Fruit fly (Drosophila melanogaster) whole organism, prepupa: Measurements from ENCODE around the gene CG12035.

Source experiments
- Blimp-1 ChIP-seq: fragments of 200-800 bp; sonication (Bioruptor generic); optimal IDR thresholded peaks from 3 replicates; lab custom pipeline; 2017; ENCODE audit warnings: missing biosample characterization, missing genetic modification characterization, mild to moderate bottlenecking, moderate library complexity, missing genetic modification reagents
- CG10631 ChIP-seq: fragments of 200-800 bp; sonication (Bioruptor generic); optimal IDR thresholded peaks from 2 replicates; lab custom pipeline; 2016; ENCODE audit warnings: missing biosample characterization, missing genetic modification characterization
- CG10669 ChIP-seq: fragments of 200-800 bp; sonication (Bioruptor generic); optimal IDR thresholded peaks from 3 replicates; lab custom pipeline; 2018; ENCODE audit warnings: missing biosample characterization, mild to moderate bottlenecking, missing genetic modification characterization, moderate library complexity
- CG11294 ChIP-seq: fragments of 200-800 bp; sonication (Bioruptor generic); IDR thresholded peaks from 2 replicates; pipeline ENCODE4 v1.3.6; 2022; ENCODE audit warnings: missing biosample characterization, missing genetic modification characterization
- CG11762 ChIP-seq: fragments of 200-800 bp; sonication (Bioruptor generic); optimal IDR thresholded peaks from 3 replicates; lab custom pipeline; 2016; ENCODE audit warnings: missing biosample characterization, missing genetic modification characterization; ENCODE audit not compliant: insufficient read depth
- CG11902 ChIP-seq: fragments of 200-800 bp; sonication (Bioruptor generic); optimal IDR thresholded peaks from 3 replicates; lab custom pipeline; 2016; ENCODE audit warnings: missing biosample characterization, missing genetic modification characterization
- CG15336 ChIP-seq: fragments of 200-800 bp; sonication (Bioruptor generic); IDR thresholded peaks from 2 replicates; pipeline ENCODE4 v1.3.6; 2022; ENCODE audit warnings: missing biosample characterization, missing genetic modification characterization
- CG1621 ChIP-seq: fragments of 200-800 bp; sonication (Bioruptor generic); optimal IDR thresholded peaks from 3 replicates; lab custom pipeline; 2018; ENCODE audit warnings: missing biosample characterization, mild to moderate bottlenecking, missing genetic modification characterization
- CG16779 ChIP-seq: fragments of 200-800 bp; sonication (Bioruptor generic); optimal IDR thresholded peaks from 3 replicates; lab custom pipeline; 2017; ENCODE audit warnings: missing biosample characterization, mild to moderate bottlenecking, missing genetic modification characterization
- CG3032 ChIP-seq: fragments of 200-800 bp; optimal IDR thresholded peaks from 2 replicates; lab custom pipeline; 2019; ENCODE audit warnings: missing biosample characterization, mild to moderate bottlenecking, missing genetic modification characterization, moderate library complexity
- CG31627 ChIP-seq: fragments of 200-800 bp; sonication (Bioruptor generic); optimal IDR thresholded peaks from 3 replicates; lab custom pipeline; 2016; ENCODE audit warnings: missing biosample characterization, missing genetic modification characterization
- CG32006 ChIP-seq: fragments of 200-800 bp; sonication (Bioruptor generic); optimal IDR thresholded peaks from 3 replicates; lab custom pipeline; 2017; ENCODE audit warnings: missing biosample characterization, mild to moderate bottlenecking, missing genetic modification characterization
- CG34406 ChIP-seq: fragments of 200-800 bp; sonication (Bioruptor generic); optimal IDR thresholded peaks from 3 replicates; lab custom pipeline; 2016; ENCODE audit warnings: missing biosample characterization, missing genetic modification characterization
- CG3919 ChIP-seq: fragments of 200-800 bp; sonication (Bioruptor generic); optimal IDR thresholded peaks from 3 replicates; lab custom pipeline; 2016; ENCODE audit warnings: missing biosample characterization, missing genetic modification characterization
- CG4318 ChIP-seq: fragments of 200-800 bp; sonication (Bioruptor generic); optimal IDR thresholded peaks from 3 replicates; lab custom pipeline; 2017; ENCODE audit warnings: missing biosample characterization, mild to moderate bottlenecking, missing genetic modification characterization
- CG6163 ChIP-seq: fragments of 200-800 bp; sonication (Bioruptor generic); IDR thresholded peaks from 3 replicates; pipeline ENCODE4 v1.3.6; 2022; ENCODE audit warnings: missing biosample characterization, missing genetic modification characterization
- CG6808 ChIP-seq: fragments of 200-800 bp; sonication (Bioruptor generic); optimal IDR thresholded peaks from 3 replicates; lab custom pipeline; 2017; ENCODE audit warnings: missing biosample characterization, missing genetic modification characterization, mild to moderate bottlenecking, moderate library complexity, missing genetic modification reagents
- CG7368 ChIP-seq: fragments of 200-800 bp; sonication (Bioruptor generic); optimal IDR thresholded peaks from 3 replicates; lab custom pipeline; 2016; ENCODE audit warnings: missing biosample characterization, missing genetic modification characterization
- CG8119 ChIP-seq: fragments of 200-800 bp; sonication (Bioruptor generic); IDR thresholded peaks from 3 replicates; pipeline ENCODE4 v1.3.6; 2022; ENCODE audit warnings: missing biosample characterization, missing genetic modification characterization
- CG8319 ChIP-seq: fragments of 200-800 bp; sonication (Bioruptor generic); optimal IDR thresholded peaks from 3 replicates; lab custom pipeline; 2016; ENCODE audit warnings: missing biosample characterization, missing genetic modification characterization
- CG9139 ChIP-seq: fragments of 200-800 bp; sonication (Bioruptor generic); optimal IDR thresholded peaks from 3 replicates; lab custom pipeline; 2017; ENCODE audit warnings: missing biosample characterization, mild to moderate bottlenecking, missing genetic modification characterization
- Eip78C ChIP-seq: fragments of 200-800 bp; sonication (Bioruptor generic); peaks from one replicate; lab custom pipeline; 2016; ENCODE audit warnings: missing biosample characterization, missing genetic modification characterization
- Ets96B ChIP-seq: fragments of 200-800 bp; optimal IDR thresholded peaks from 2 replicates; lab custom pipeline; 2019; ENCODE audit warnings: missing biosample characterization, mild to moderate bottlenecking, missing genetic modification characterization, moderate library complexity
- Gug ChIP-seq: fragments of 200-800 bp; sonication (Bioruptor generic); IDR thresholded peaks from 2 replicates; pipeline ENCODE4 v1.3.6; 2022; ENCODE audit warnings: missing biosample characterization, missing genetic modification characterization
- Hr38 ChIP-seq: sonication (Bioruptor generic); optimal IDR thresholded peaks from 2 replicates; lab custom pipeline; 2016; ENCODE audit warnings: missing biosample characterization, missing genetic modification characterization
- Hr4 ChIP-seq: fragments of 200-800 bp; sonication (Bioruptor generic); optimal IDR thresholded peaks from 3 replicates; lab custom pipeline; 2016; ENCODE audit warnings: missing biosample characterization, missing genetic modification characterization
- Met ChIP-seq: fragments of 200-800 bp; sonication (Bioruptor generic); optimal IDR thresholded peaks from 3 replicates; lab custom pipeline; 2016; ENCODE audit warnings: missing biosample characterization, missing genetic modification characterization
- OdsH ChIP-seq: fragments of 200-800 bp; sonication (Bioruptor generic); optimal IDR thresholded peaks from 3 replicates; lab custom pipeline; 2016; ENCODE audit warnings: missing biosample characterization, missing genetic modification characterization
- Sox14 ChIP-seq: fragments of 200-800 bp; sonication (Bioruptor generic); optimal IDR thresholded peaks from 3 replicates; lab custom pipeline; 2016; ENCODE audit warnings: missing biosample characterization, missing genetic modification characterization
- achi ChIP-seq: fragments of 200-800 bp; sonication (Bioruptor generic); optimal IDR thresholded peaks from 3 replicates; lab custom pipeline; 2016; ENCODE audit warnings: missing biosample characterization, missing genetic modification characterization
- acj6 ChIP-seq: fragments of 200-800 bp; sonication (Bioruptor generic); optimal IDR thresholded peaks from 3 replicates; lab custom pipeline; 2016; ENCODE audit warnings: missing biosample characterization, missing genetic modification characterization
- dsx ChIP-seq: fragments of 200-800 bp; optimal IDR thresholded peaks from 3 replicates; lab custom pipeline; 2019; ENCODE audit warnings: missing biosample characterization, mild to moderate bottlenecking, missing genetic modification characterization, moderate library complexity; ENCODE audit not compliant: poor library complexity, severe bottlenecking
- eg ChIP-seq: fragments of 200-800 bp; sonication (Bioruptor generic); IDR thresholded peaks from 3 replicates; pipeline ENCODE4 v1.3.6; 2022; ENCODE audit warnings: missing biosample characterization, missing genetic modification characterization
- esn ChIP-seq: fragments of 200-800 bp; sonication (Bioruptor generic); optimal IDR thresholded peaks from 2 replicates; lab custom pipeline; 2016; ENCODE audit warnings: missing biosample characterization, mild to moderate bottlenecking, missing genetic modification characterization, moderate library complexity
- fd59A ChIP-seq: fragments of 200-800 bp; sonication (Bioruptor generic); optimal IDR thresholded peaks from 2 replicates; lab custom pipeline; 2017; ENCODE audit warnings: missing biosample characterization, mild to moderate bottlenecking, missing genetic modification characterization, missing genetic modification reagents
- pdm3 ChIP-seq: fragments of 200-800 bp; sonication (Bioruptor generic); optimal IDR thresholded peaks from 3 replicates; lab custom pipeline; 2016; ENCODE audit warnings: missing biosample characterization, missing genetic modification characterization
- salr ChIP-seq, 2 experiments: fragments of 200-800 bp; sonication (Bioruptor generic); optimal IDR thresholded peaks; 3 replicates each; lab custom pipeline; 2016 to 2018; ENCODE audit warnings: missing biosample characterization in 2 of 2, missing genetic modification characterization in 2 of 2, mild to moderate bottlenecking in 1 of 2
- spab ChIP-seq: fragments of 200-800 bp; sonication (Bioruptor generic); optimal IDR thresholded peaks from 2 replicates; lab custom pipeline; 2017; ENCODE audit warnings: missing biosample characterization, mild to moderate bottlenecking, missing genetic modification characterization, missing genetic modification reagents
- ss ChIP-seq, 2 experiments: fragments of 200-800 bp; sonication (Bioruptor generic); optimal IDR thresholded peaks; 2 replicates in 1 of 2; 3 replicates in 1 of 2; lab custom pipeline; 2017 to 2018; ENCODE audit warnings: mild to moderate bottlenecking in 2 of 2, missing biosample characterization in 2 of 2, missing genetic modification characterization in 2 of 2, moderate library complexity in 1 of 2
- svp ChIP-seq: fragments of 200-800 bp; sonication (Bioruptor generic); peaks from one replicate; lab custom pipeline; 2016; ENCODE audit warnings: missing biosample characterization, missing genetic modification characterization

CG12035 gene

dm6 chr3L:1724090-1724489 is at the start of gene CG12035:
CG12035 (plus strand) TSS chr3L:1724390.
- TF ChIP-seq CG4318 (no peak), CG7368 (no peak), salr (GFP tag; optimal IDR thresholded peaks at IDR 0.05; lab: Kevin White, UChicago) (no peak), CG11294 (GFP tag; lab: Robert Waterston, UW) (no peak), CG32006 (GFP tag; lab: Kevin White, UChicago) (no peak), CG15336 (GFP tag; lab: Robert Waterston, UW) (no peak), CG3032 (no peak), esn (GFP tag; lab: Kevin White, UChicago) (no peak), CG3919 (GFP tag; lab: Kevin White, UChicago) (no peak), acj6 (GFP tag; lab: Kevin White, UChicago) (no peak), fd59A (GFP tag; lab: Kevin White, UChicago) (no peak), CG1621 (no peak), CG6808 (GFP tag; lab: Kevin White, UChicago) (no peak), spab (GFP tag; lab: Kevin White, UChicago) (no peak), CG31627 (GFP tag; lab: Kevin White, UChicago) (no peak), CG8319 (GFP tag; lab: Kevin White, UChicago) (no peak), Blimp-1 (GFP tag; lab: Kevin White, UChicago) (no peak), achi (no peak)

dm6 chr3L:1675242-1675641 is 48.9 kb upstream of the CG12035 start:
- TF ChIP-seq achi (no peak), acj6 (GFP tag; lab: Kevin White, UChicago) (no peak), CG11762 (GFP tag; lab: Kevin White, UChicago) (no peak), Hr4 (GFP tag; lab: Kevin White, UChicago) (no peak), CG11294 (GFP tag; lab: Robert Waterston, UW) (no peak), CG16779 (no peak), CG8319 (GFP tag; lab: Kevin White, UChicago) (no peak), esn (GFP tag; lab: Kevin White, UChicago) (no peak), Hr38 (GFP tag; lab: Kevin White, UChicago) (no peak), salr (GFP tag; optimal IDR thresholded peaks at IDR 0.05; lab: Kevin White, UChicago) (no peak), CG8119 (GFP tag; lab: Robert Waterston, UW) (no peak), CG1621 (no peak), CG6808 (GFP tag; lab: Kevin White, UChicago) (no peak), CG9139 (no peak), eg (GFP tag; lab: Robert Waterston, UW) (no peak)

- TF ChIP-seq CG10631 (GFP tag; lab: Kevin White, UChicago) = no peak
These were observed 48.0 kb upstream of the CG12035 start for dm6 chr3L:1676222-1676621.

- TF ChIP-seq CG11902 (GFP tag; lab: Kevin White, UChicago) (peak; percentile 2), CG6163 (GFP tag; lab: Robert Waterston, UW) (0 out of 3 replicates have a peak, but pooled peaks have one; percentile 43), Gug (GFP tag; lab: Robert Waterston, UW) (no peak), CG10631 (GFP tag; lab: Kevin White, UChicago) (peak; percentile 6), Met (GFP tag; lab: Kevin White, UChicago) (peak; percentile 26), Ets96B (tag; lab: Kevin White, UChicago) (peak; percentile 47), CG1621 (peak; percentile 12), svp (GFP tag; lab: Kevin White, UChicago) (peak; percentile 62), Sox14 (GFP tag; lab: Kevin White, UChicago) (peak; percentile 8), Eip78C (GFP tag; lab: Kevin White, UChicago) (peak; percentile 78), pdm3 (GFP tag; lab: Kevin White, UChicago) (peak; percentile 24), CG34406 (GFP tag; lab: Kevin White, UChicago) (no peak), ss (GFP tag; optimal IDR thresholded peaks at IDR 0.05; lab: Kevin White, UChicago) (peak; percentile 23 to 56), spab (GFP tag; lab: Kevin White, UChicago) (peak; percentile 15), dsx (GFP tag; lab: Kevin White, UChicago) (peak; percentile 44), acj6 (GFP tag; lab: Kevin White, UChicago) (peak; percentile 3), CG10669 (GFP tag; lab: Kevin White, UChicago) (peak; percentile 28), CG3032 (peak; percentile 38), OdsH (GFP tag; lab: Kevin White, UChicago) (no peak), CG8119 (GFP tag; lab: Robert Waterston, UW) (0 out of 3 replicates have a peak, but pooled peaks have one; percentile 21), CG7368 (no peak), CG3919 (GFP tag; lab: Kevin White, UChicago) (peak; percentile 26), CG6808 (GFP tag; lab: Kevin White, UChicago) (peak; percentile 57), achi (peak; percentile 17), esn (GFP tag; lab: Kevin White, UChicago) (no peak)
These were observed 44.8 kb upstream of the CG12035 start for dm6 chr3L:1679394-1679793.
